Worm (Caenorhabditis elegans) whole organism, L1 larva: ENCODE data around the gene F58E6.13.

Experiments used
- C04F5.9 ChIP-seq: sonication (generic microtip); optimal IDR thresholded peaks from 2 replicates; lab custom pipeline; 2016; ENCODE audit warnings: missing genetic modification characterization, missing compliant biosample characterization
- C16A3.4 ChIP-seq: fragments of 150-350 bp; optimal IDR thresholded peaks from 2 replicates; lab custom pipeline; 2014; ENCODE audit warnings: missing biosample characterization, missing genetic modification characterization
- Y116A8C.19 ChIP-seq: sonication (generic microtip); optimal IDR thresholded peaks from 2 replicates; lab custom pipeline; 2016; ENCODE audit warnings: missing compliant biosample characterization, missing genetic modification characterization, borderline replicate concordance
- ama-1 ChIP-seq: fragments of 150-350 bp; optimal IDR thresholded peaks from 2 replicates; lab custom pipeline; 2014
- blmp-1 ChIP-seq: fragments of 150-350 bp; optimal IDR thresholded peaks from 2 replicates; lab custom pipeline; 2014; ENCODE audit warnings: missing biosample characterization, missing genetic modification characterization
- dsc-1 ChIP-seq: sonication (generic microtip); optimal IDR thresholded peaks from 2 replicates; lab custom pipeline; 2016; ENCODE audit warnings: mild to moderate bottlenecking, missing genetic modification characterization, missing compliant biosample characterization
- efl-1 ChIP-seq, 4 experiments: fragments of 150-350 bp; optimal IDR thresholded peaks in 3 of 4; peaks in 1 of 4; 1 replicate in 1 of 4; 2 replicates in 3 of 4; lab custom pipeline; 2014; ENCODE audit warnings: missing biosample characterization in 2 of 4, missing genetic modification characterization in 2 of 4, missing genetic modification reagents in 2 of 4
- egl-13 ChIP-seq: sonication (generic microtip); optimal IDR thresholded peaks from 2 replicates; lab custom pipeline; 2016; ENCODE audit warnings: missing genotype, missing genetic modification reagents, missing genetic modification characterization, missing compliant biosample characterization
- egl-27 ChIP-seq, 2 experiments: fragments of 150-350 bp in 1 of 2; sonication (generic microtip); optimal IDR thresholded peaks; 3 replicates each; lab custom pipeline; 2017 to 2018; ENCODE audit warnings: missing biosample characterization in 2 of 2, missing genetic modification characterization in 2 of 2, missing genetic modification reagents in 2 of 2
- elt-3 ChIP-seq, 6 experiments: fragments of 150-350 bp in 1 of 6; sonication (generic microtip); optimal IDR thresholded peaks; 2 replicates each; lab custom pipeline; 2017 to 2018; ENCODE audit warnings: missing biosample characterization in 6 of 6, missing genetic modification characterization in 6 of 6, inconsistent platforms in 1 of 6
- ets-5 ChIP-seq: fragments of 200-800 bp; sonication (Bioruptor generic); IDR thresholded peaks from 2 replicates; pipeline ENCODE4 v1.3.6; 2022; ENCODE audit warnings: missing genetic modification characterization, missing compliant biosample characterization
- fkh-4 ChIP-seq: sonication (generic microtip); optimal IDR thresholded peaks from 2 replicates; lab custom pipeline; 2016; ENCODE audit warnings: missing compliant biosample characterization, missing genetic modification characterization, borderline replicate concordance
- fos-1 ChIP-seq: fragments of 150-350 bp; optimal IDR thresholded peaks from 2 replicates; lab custom pipeline; 2014; ENCODE audit warnings: missing biosample characterization, missing genetic modification characterization
- grh-1 ChIP-seq: fragments of 200-800 bp; sonication (Bioruptor generic); IDR thresholded peaks from 2 replicates; pipeline ENCODE4 v1.3.6; 2022; ENCODE audit warnings: missing genetic modification reagents, missing genetic modification characterization, missing compliant biosample characterization
- hlh-4 ChIP-seq: sonication (generic microtip); optimal IDR thresholded peaks from 2 replicates; lab custom pipeline; 2016; ENCODE audit warnings: mild to moderate bottlenecking, missing genetic modification characterization, missing compliant biosample characterization
- hpl-2 ChIP-seq: fragments of 150-350 bp; optimal IDR thresholded peaks from 2 replicates; lab custom pipeline; 2014; ENCODE audit warnings: missing biosample characterization, missing genetic modification reagents, missing genetic modification characterization
- isw-1 ChIP-seq: fragments of 200-800 bp; sonication (Bioruptor generic); IDR thresholded peaks from 2 replicates; pipeline ENCODE4 v1.3.6; 2022; ENCODE audit warnings: missing genetic modification characterization, missing compliant biosample characterization
- lin-14 ChIP-seq: fragments of 200-800 bp; sonication (Bioruptor generic); optimal IDR thresholded peaks from 2 replicates; lab custom pipeline; 2018; ENCODE audit warnings: mild to moderate bottlenecking, missing genetic modification characterization, moderate library complexity, missing compliant biosample characterization
- lin-35 ChIP-seq, 2 experiments: fragments of 150-350 bp; optimal IDR thresholded peaks; 2 replicates each; lab custom pipeline; 2014; ENCODE audit warnings: missing biosample characterization in 2 of 2, missing genetic modification characterization in 2 of 2, missing genetic modification reagents in 2 of 2
- lsy-2 ChIP-seq, 2 experiments: fragments of 150-350 bp; optimal IDR thresholded peaks; 2 replicates each; lab custom pipeline; 2014; ENCODE audit warnings: missing biosample characterization in 2 of 2, missing genetic modification characterization in 2 of 2
- mdl-1 ChIP-seq, 2 experiments: fragments of 150-350 bp; optimal IDR thresholded peaks; 2 replicates each; lab custom pipeline; 2014 to 2017; ENCODE audit warnings: missing biosample characterization in 2 of 2, missing genetic modification characterization in 2 of 2, inconsistent platforms in 1 of 2
- nhr-11 ChIP-seq: fragments of 150-350 bp; optimal IDR thresholded peaks from 2 replicates; lab custom pipeline; 2014; ENCODE audit warnings: missing biosample characterization, missing genetic modification characterization
- nhr-20 ChIP-seq: sonication (generic microtip); optimal IDR thresholded peaks from 2 replicates; lab custom pipeline; 2016; ENCODE audit warnings: mild to moderate bottlenecking, missing genetic modification characterization, missing compliant biosample characterization
- nhr-71 ChIP-seq: sonication (generic microtip); optimal IDR thresholded peaks from 2 replicates; lab custom pipeline; 2016; ENCODE audit warnings: mild to moderate bottlenecking, missing genetic modification characterization, moderate library complexity, missing compliant biosample characterization
- nhr-76 ChIP-seq: sonication (generic microtip); optimal IDR thresholded peaks from 2 replicates; lab custom pipeline; 2017; ENCODE audit warnings: missing biosample characterization, missing genetic modification characterization
- nhr-85 ChIP-seq: sonication (generic microtip); peaks from one replicate; lab custom pipeline; 2016; ENCODE audit warnings: missing genetic modification characterization, inconsistent platforms, missing compliant biosample characterization
- nhr-90 ChIP-seq: sonication (generic microtip); optimal IDR thresholded peaks from 2 replicates; lab custom pipeline; 2016; ENCODE audit warnings: mild to moderate bottlenecking, missing genetic modification characterization, missing compliant biosample characterization; ENCODE audit not compliant: poor library complexity
- pqm-1 ChIP-seq: sonication (generic microtip); optimal IDR thresholded peaks from 3 replicates; lab custom pipeline; 2017; ENCODE audit warnings: missing biosample characterization, missing genetic modification characterization
- rnt-1 ChIP-seq: sonication (generic microtip); optimal IDR thresholded peaks from 2 replicates; lab custom pipeline; 2016; ENCODE audit warnings: mild to moderate bottlenecking, missing genetic modification characterization, moderate library complexity, missing compliant biosample characterization
- snu-23 ChIP-seq: sonication (generic microtip); optimal IDR thresholded peaks from 2 replicates; lab custom pipeline; 2016; ENCODE audit warnings: missing genetic modification characterization, missing compliant biosample characterization
- sptf-1 ChIP-seq: fragments of 150-350 bp; optimal IDR thresholded peaks from 2 replicates; lab custom pipeline; 2014; ENCODE audit warnings: missing biosample characterization, missing genetic modification characterization
- tbx-2 ChIP-seq: sonication (generic microtip); optimal IDR thresholded peaks from 2 replicates; lab custom pipeline; 2016; ENCODE audit warnings: missing genetic modification characterization, missing compliant biosample characterization
- unc-130 ChIP-seq: fragments of 150-350 bp; optimal IDR thresholded peaks from 2 replicates; lab custom pipeline; 2017; ENCODE audit warnings: missing biosample characterization, missing genetic modification characterization, inconsistent platforms

F58E6.13 gene

DNA sequence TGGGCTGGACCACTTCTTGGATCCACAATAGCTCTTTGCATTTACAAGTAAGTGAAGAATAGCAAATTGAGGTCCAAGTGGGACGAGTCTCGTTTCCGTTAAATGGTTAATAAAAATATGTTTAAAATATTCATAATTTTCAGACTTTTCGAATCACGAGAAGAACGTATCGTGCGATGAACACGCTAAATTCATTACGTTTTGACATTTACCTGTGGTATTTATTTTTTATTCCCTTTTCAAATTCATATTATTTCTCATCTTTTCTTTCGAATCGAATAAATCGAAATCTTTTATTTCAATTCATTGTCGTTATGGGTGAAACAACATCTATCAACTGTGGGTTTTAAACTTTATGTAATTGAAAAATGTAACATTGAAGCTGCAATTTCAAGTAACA, 5.6 kb upstream of the F58E6.13 start, which contains the start of gene marc-1:
TSS of gene marc-1 (plus strand) at position 301 of the 400 bp plus-strand sequence.
- TF ChIP-seq fos-1 (tag; lab: Kevin White, UChicago) (no peak), nhr-76 (tag; lab: Kevin White, UChicago) (no peak)

ce11 chrV:9740858-9741257, 4.2 kb upstream of the F58E6.13 start, which contains the start of gene sta-2:
sta-2 (plus strand) TSS chrV:9741206.
- peak; percentile 66 for TF ChIP-seq snu-23 (GFP tag; lab: Kevin White, UChicago)
- TF ChIP-seq C04F5.9 (tag; lab: Kevin White, UChicago) = no peak
- peak; percentile 26 for TF ChIP-seq nhr-90
- TF ChIP-seq mdl-1 (tag; optimal IDR thresholded peaks at IDR 0.05; lab: Kevin White, UChicago) = peak in 1 of 2 experiments; percentile 61
- TF ChIP-seq grh-1 (GFP tag; lab: Robert Waterston, UW) = peak; percentile 81
- TF ChIP-seq efl-1 (optimal IDR thresholded peaks at IDR 0.05; lab: Kevin White, UChicago) = no peak
- TF ChIP-seq efl-1 (GFP tag; optimal IDR thresholded peaks at IDR 0.05 in 1 of 2; lab: Kevin White, UChicago) = peak in 1 of 2 experiments; percentile 64
- peak in 1 of 2 experiments; percentile 57 for TF ChIP-seq lin-35 (GFP tag; optimal IDR thresholded peaks at IDR 0.05; lab: Kevin White, UChicago)
- peak in 2 of 6 experiments; percentile 18 to 91 for TF ChIP-seq elt-3 (tag; optimal IDR thresholded peaks at IDR 0.05; lab: Kevin White, UChicago)
- no peak for TF ChIP-seq ets-5 (GFP tag; lab: Robert Waterston, UW)
- TF ChIP-seq C16A3.4 (tag; lab: Kevin White, UChicago) = peak; percentile 20
- TF ChIP-seq tbx-2 (tag; lab: Kevin White, UChicago) = peak; percentile 47
- peak; percentile 67 for TF ChIP-seq nhr-71
- TF ChIP-seq nhr-20 (tag; lab: Kevin White, UChicago) = peak; percentile 70
- peak; percentile 93 for TF ChIP-seq nhr-85 (tag; lab: Kevin White, UChicago)
- peak in 1 of 2 experiments; percentile 48 for TF ChIP-seq lsy-2 (tag; optimal IDR thresholded peaks at IDR 0.05; lab: Kevin White, UChicago)
- no peak for TF ChIP-seq pqm-1 (tag; lab: Kevin White, UChicago)
- no peak for TF ChIP-seq hpl-2
- peak; percentile 35 for TF ChIP-seq unc-130 (tag; lab: Kevin White, UChicago)
- TF ChIP-seq lin-14 (GFP tag; lab: Kevin White, UChicago) = peak; percentile 69
- peak; percentile 86 for TF ChIP-seq blmp-1 (tag; lab: Kevin White, UChicago)

ce11 chrV:9750308-9750707, 5.3 kb downstream of the F58E6.13 start, which contains the start of gene F58E6.4:
F58E6.4 (minus strand) TSS chrV:9750408.
- TF ChIP-seq isw-1 (GFP tag; lab: Robert Waterston, UW) (no peak), ama-1 (no peak), fkh-4 (tag; lab: Kevin White, UChicago) (no peak), egl-13 (tag; lab: Kevin White, UChicago) (no peak), Y116A8C.19 (tag; lab: Kevin White, UChicago) (no peak)

- TF ChIP-seq sptf-1 (tag; lab: Kevin White, UChicago) (no peak), dsc-1 (tag; lab: Kevin White, UChicago) (no peak), rnt-1 (no peak), egl-13 (tag; lab: Kevin White, UChicago) (no peak), hlh-4 (no peak), ets-5 (GFP tag; lab: Robert Waterston, UW) (no peak), fkh-4 (tag; lab: Kevin White, UChicago) (no peak), egl-27 (tag; optimal IDR thresholded peaks at IDR 0.05; lab: Kevin White, UChicago) (no peak)
Measured at ce11 chrV:9752918-9753317, 7.9 kb downstream of the F58E6.13 start, which contains the start of gene F58E6.6. F58E6.6 (minus strand) TSS chrV:9753018.

DNA sequence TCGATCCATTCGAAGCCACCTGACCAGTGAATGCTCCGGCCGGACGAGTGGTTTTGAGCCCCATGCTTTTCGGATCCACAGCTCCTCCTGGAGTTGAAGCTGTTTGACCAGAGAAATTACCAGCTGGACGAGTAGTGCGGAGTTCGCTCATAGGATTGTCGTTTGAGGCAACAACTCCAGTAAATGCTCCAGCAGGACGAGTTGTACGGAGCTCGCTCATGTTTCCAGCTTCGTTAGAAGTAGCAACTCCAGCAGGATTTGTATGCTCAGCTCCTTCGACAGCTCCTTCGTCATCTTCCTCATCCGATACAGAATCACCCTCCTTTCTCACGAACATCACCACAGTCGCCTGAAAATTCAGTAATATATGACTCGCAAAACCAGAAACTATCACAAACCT, 8.5 kb downstream of the F58E6.13 start:
- no peak for TF ChIP-seq efl-1 (optimal IDR thresholded peaks at IDR 0.05; lab: Kevin White, UChicago)
- peak in 1 of 2 experiments; percentile 84 for TF ChIP-seq efl-1 (GFP tag; optimal IDR thresholded peaks at IDR 0.05 in 1 of 2; lab: Kevin White, UChicago)
- TF ChIP-seq nhr-11 (tag; lab: Kevin White, UChicago) = no peak
